Worm (Caenorhabditis elegans) whole organism, L4 larva: ENCODE measurements around the gene F33G12.6.

Experiments
- F44E2.7 ChIP-seq: fragments of 200-800 bp; sonication (Bioruptor generic); IDR thresholded peaks from 2 replicates; pipeline ENCODE4 v2.1.2; 2022; ENCODE audit warnings: missing genetic modification characterization, missing compliant biosample characterization
- T20F7.1 ChIP-seq: fragments of 200-800 bp; sonication (Bioruptor generic); optimal IDR thresholded peaks from 2 replicates; lab custom pipeline; 2018; ENCODE audit warnings: mild to moderate bottlenecking, missing genetic modification characterization, missing compliant biosample characterization
- Y75B8A.6 ChIP-seq: fragments of 200-800 bp; sonication (Bioruptor generic); IDR thresholded peaks from 2 replicates; pipeline ENCODE4 v1.3.6; 2022; ENCODE audit warnings: missing genetic modification reagents, missing genetic modification characterization, missing compliant biosample characterization
- aha-1 ChIP-seq: fragments of 150-350 bp; peaks from one replicate; lab custom pipeline; 2014; ENCODE audit warnings: missing biosample characterization, missing genetic modification characterization
- aly-2 ChIP-seq: sonication (generic microtip); optimal IDR thresholded peaks from 2 replicates; lab custom pipeline; 2018; ENCODE audit warnings: missing biosample characterization, missing genetic modification characterization
- attf-4 ChIP-seq: sonication (generic microtip); optimal IDR thresholded peaks from 3 replicates; lab custom pipeline; 2017; ENCODE audit warnings: missing biosample characterization, missing genetic modification characterization
- ceh-20 ChIP-seq: fragments of 200-800 bp; sonication (Bioruptor generic); IDR thresholded peaks from 2 replicates; pipeline ENCODE4 v1.3.6; 2022; ENCODE audit warnings: missing genetic modification reagents, missing genetic modification characterization, missing compliant biosample characterization
- ceh-32 ChIP-seq: sonication (generic microtip); optimal IDR thresholded peaks from 2 replicates; lab custom pipeline; 2016; ENCODE audit warnings: mild to moderate bottlenecking, missing genetic modification characterization, missing compliant biosample characterization; ENCODE audit not compliant: poor library complexity
- ceh-44 ChIP-seq: fragments of 200-800 bp; sonication (Bioruptor generic); IDR thresholded peaks from 2 replicates; pipeline ENCODE4 v1.3.6; 2022; ENCODE audit warnings: missing genetic modification reagents, missing genetic modification characterization, missing compliant biosample characterization
- ceh-62 ChIP-seq: sonication (generic microtip); optimal IDR thresholded peaks from 2 replicates; lab custom pipeline; 2017; ENCODE audit warnings: missing biosample characterization, missing genetic modification characterization
- ceh-82 ChIP-seq: sonication (generic microtip); optimal IDR thresholded peaks from 2 replicates; lab custom pipeline; 2017; ENCODE audit warnings: missing biosample characterization, missing genetic modification characterization
- cey-2 ChIP-seq: sonication (generic microtip); optimal IDR thresholded peaks from 3 replicates; lab custom pipeline; 2017; ENCODE audit warnings: missing genetic modification characterization, mild to moderate bottlenecking, missing compliant biosample characterization, antibody characterized with exemption, borderline replicate concordance; ENCODE audit not compliant: insufficient read depth
- ctbp-1 ChIP-seq: fragments of 200-800 bp; sonication (Bioruptor generic); IDR thresholded peaks from 2 replicates; pipeline ENCODE4 v1.3.6; 2022; ENCODE audit warnings: missing genetic modification reagents, missing genetic modification characterization, missing compliant biosample characterization
- dmd-8 ChIP-seq: fragments of 200-800 bp; sonication (Bioruptor generic); IDR thresholded peaks from 2 replicates; pipeline ENCODE4 v1.3.6; 2022; ENCODE audit warnings: missing genetic modification characterization, missing compliant biosample characterization
- dpl-1 ChIP-seq: fragments of 150-350 bp; optimal IDR thresholded peaks from 2 replicates; lab custom pipeline; 2014; ENCODE audit warnings: missing biosample characterization, missing genetic modification reagents, missing genetic modification characterization
- duxl-1 ChIP-seq: sonication (generic microtip); optimal IDR thresholded peaks from 2 replicates; lab custom pipeline; 2016; ENCODE audit warnings: mild to moderate bottlenecking, missing genetic modification characterization, moderate library complexity, missing compliant biosample characterization; ENCODE audit not compliant: poor library complexity
- egl-27 ChIP-seq: sonication (generic microtip); optimal IDR thresholded peaks from 3 replicates; lab custom pipeline; 2017; ENCODE audit warnings: missing biosample characterization, missing genetic modification reagents, missing genetic modification characterization
- egl-43 ChIP-seq: fragments of 200-800 bp; sonication (Bioruptor generic); IDR thresholded peaks from 2 replicates; pipeline ENCODE4 v1.3.6; 2022; ENCODE audit warnings: missing genetic modification reagents, missing genetic modification characterization, missing compliant biosample characterization
- fos-1 ChIP-seq: fragments of 150-350 bp; optimal IDR thresholded peaks from 2 replicates; lab custom pipeline; 2014; ENCODE audit warnings: missing biosample characterization, missing genetic modification characterization
- hlh-11 ChIP-seq: fragments of 200-800 bp; sonication (Bioruptor generic); optimal IDR thresholded peaks from 2 replicates; lab custom pipeline; 2018; ENCODE audit warnings: mild to moderate bottlenecking, missing genetic modification characterization, missing compliant biosample characterization
- jun-1 ChIP-seq: fragments of 150-350 bp; optimal IDR thresholded peaks from 2 replicates; lab custom pipeline; 2014; ENCODE audit warnings: missing biosample characterization, missing genetic modification reagents, missing genetic modification characterization
- lin-38 ChIP-seq: fragments of 200-800 bp; sonication (Bioruptor generic); IDR thresholded peaks from 2 replicates; pipeline ENCODE4 v1.3.6; 2022; ENCODE audit warnings: missing genetic modification reagents, missing genetic modification characterization, missing compliant biosample characterization
- madf-5 ChIP-seq, 2 experiments: fragments of 200-800 bp; sonication (Bioruptor generic); IDR thresholded peaks; 2 replicates each; pipeline ENCODE4 v1.3.6; 2022; ENCODE audit warnings: missing compliant biosample characterization in 2 of 2, missing genetic modification characterization in 2 of 2
- mdl-1 ChIP-seq, 2 experiments: fragments of 150-350 bp in 1 of 2; sonication (generic microtip) in 1 of 2; optimal IDR thresholded peaks; 2 replicates each; lab custom pipeline; 2014 to 2017; ENCODE audit warnings: missing biosample characterization in 2 of 2, missing genetic modification characterization in 2 of 2
- mxl-3 ChIP-seq: fragments of 200-800 bp; sonication (Bioruptor generic); optimal IDR thresholded peaks from 2 replicates; lab custom pipeline; 2018; ENCODE audit warnings: mild to moderate bottlenecking, missing genetic modification characterization, missing compliant biosample characterization
- nhr-10 ChIP-seq: fragments of 150-350 bp; optimal IDR thresholded peaks from 2 replicates; lab custom pipeline; 2014; ENCODE audit warnings: missing biosample characterization, missing genetic modification characterization
- nhr-111 ChIP-seq: fragments of 200-800 bp; sonication (Bioruptor generic); optimal IDR thresholded peaks from 2 replicates; lab custom pipeline; 2018; ENCODE audit warnings: mild to moderate bottlenecking, missing genetic modification characterization, missing compliant biosample characterization
- nhr-42 ChIP-seq: fragments of 200-800 bp; sonication (Bioruptor generic); IDR thresholded peaks from 2 replicates; pipeline ENCODE4 v1.3.6; 2022; ENCODE audit warnings: missing genetic modification characterization, missing compliant biosample characterization
- nhr-76 ChIP-seq: fragments of 150-350 bp; optimal IDR thresholded peaks from 2 replicates; lab custom pipeline; 2014; ENCODE audit warnings: missing biosample characterization, missing genetic modification characterization
- nhr-77 ChIP-seq: fragments of 150-350 bp; optimal IDR thresholded peaks from 2 replicates; lab custom pipeline; 2014; ENCODE audit warnings: missing biosample characterization, missing genetic modification characterization
- php-3 ChIP-seq: fragments of 200-800 bp; sonication (Bioruptor generic); IDR thresholded peaks from 2 replicates; pipeline ENCODE4 v1.3.6; 2022; ENCODE audit warnings: missing genetic modification reagents, missing genetic modification characterization, missing compliant biosample characterization
- snpc-1.2 ChIP-seq: fragments of 200-800 bp; sonication (Bioruptor generic); IDR thresholded peaks from 2 replicates; pipeline ENCODE4 v1.3.6; 2022; ENCODE audit warnings: missing genetic modification reagents, missing genetic modification characterization, missing compliant biosample characterization
- snpc-4 ChIP-seq: fragments of 150-350 bp; optimal IDR thresholded peaks from 2 replicates; lab custom pipeline; 2014; ENCODE audit warnings: missing biosample characterization, missing genetic modification characterization
- unc-39 ChIP-seq: sonication (generic microtip); optimal IDR thresholded peaks from 2 replicates; lab custom pipeline; 2017; ENCODE audit warnings: missing biosample characterization, missing genetic modification characterization
- unc-62 ChIP-seq, 3 experiments: fragments of 150-350 bp in 1 of 3; sonication (generic microtip); optimal IDR thresholded peaks in 2 of 3; peaks in 1 of 3; 1 replicate in 1 of 3; 2 replicates in 2 of 3; lab custom pipeline; 2014 to 2017; ENCODE audit warnings: missing biosample characterization in 3 of 3, missing genetic modification characterization in 3 of 3, missing genetic modification reagents in 3 of 3, missing genotype in 1 of 3
- zag-1 ChIP-seq: fragments of 150-350 bp; optimal IDR thresholded peaks from 2 replicates; lab custom pipeline; 2014; ENCODE audit warnings: missing biosample characterization, missing genetic modification characterization
- zfp-3 ChIP-seq: fragments of 200-800 bp; sonication (Bioruptor generic); conservative IDR thresholded peaks from 2 replicates; pipeline ENCODE4 v1.3.6; 2022; ENCODE audit warnings: missing genetic modification reagents, missing genetic modification characterization, missing compliant biosample characterization
- ztf-7 ChIP-seq: fragments of 150-350 bp; optimal IDR thresholded peaks from 2 replicates; lab custom pipeline; 2014; ENCODE audit warnings: missing biosample characterization, missing genetic modification characterization

Gene F33G12.6

ce11 chrII:5016977-5017585, 32.6 kb upstream of the F33G12.6 start (continued):
- TF ChIP-seq ceh-32 (tag; lab: Kevin White, UChicago) (no peak), zfp-3 (no peak), hlh-11 (tag; lab: Kevin White, UChicago) (peak; percentile 83), madf-5 (GFP tag; IDR thresholded peaks at IDR 0.05; lab: Robert Waterston, UW) (no peak), egl-43 (GFP tag; lab: Robert Waterston, UW) (no peak), unc-62 (GFP tag; optimal IDR thresholded peaks at IDR 0.05 in 1 of 2; lab: Kevin White, UChicago) (peak in 1 of 2 experiments; percentile 63), unc-62 (tag; optimal IDR thresholded peaks at IDR 0.05; lab: Kevin White, UChicago) (no peak), lin-38 (GFP tag; lab: Robert Waterston, UW) (no peak), zag-1 (tag; lab: Kevin White, UChicago) (no peak), Y75B8A.6 (GFP tag; lab: Robert Waterston, UW) (no peak), nhr-42 (GFP tag; lab: Robert Waterston, UW) (no peak), ztf-7 (tag; lab: Kevin White, UChicago) (no peak), nhr-111 (GFP tag; lab: Kevin White, UChicago) (no peak), aly-2 (tag; lab: Kevin White, UChicago) (no peak), snpc-1.2 (GFP tag; lab: Robert Waterston, UW) (no peak), snpc-4 (tag; lab: Kevin White, UChicago) (no peak), ceh-44 (no peak), mxl-3 (GFP tag; lab: Kevin White, UChicago) (peak; percentile 66), T20F7.1 (GFP tag; lab: Kevin White, UChicago) (no peak), duxl-1 (peak; percentile 12), ceh-82 (tag; lab: Kevin White, UChicago) (no peak), jun-1 (tag; lab: Kevin White, UChicago) (no peak), dmd-8 (GFP tag; lab: Robert Waterston, UW) (no peak), attf-4 (tag; lab: Kevin White, UChicago) (no peak), mdl-1 (tag; optimal IDR thresholded peaks at IDR 0.05; lab: Kevin White, UChicago) (peak; percentile 35 to 85), cey-2 (no peak), nhr-77 (tag; lab: Kevin White, UChicago) (no peak), unc-39 (tag; lab: Kevin White, UChicago) (no peak), ceh-20 (GFP tag; lab: Robert Waterston, UW) (peak; percentile 44), ctbp-1 (peak; percentile 71), egl-27 (tag; lab: Kevin White, UChicago) (no peak), nhr-76 (tag; lab: Kevin White, UChicago) (no peak), dpl-1 (peak; percentile 60), F44E2.7 (GFP tag; lab: Robert Waterston, UW) (no peak), fos-1 (tag; lab: Kevin White, UChicago) (no peak), nhr-10 (no peak)
- TF ChIP-seq, all 104 proteins: peak for 35

ce11 chrII:5018578-5018977, 31.1 kb upstream of the F33G12.6 start:
- peak; percentile 24 for TF ChIP-seq aha-1 (tag; lab: Kevin White, UChicago)
- no peak for TF ChIP-seq ceh-62 (tag; lab: Kevin White, UChicago)
- TF ChIP-seq php-3 (GFP tag; lab: Robert Waterston, UW), result no peak
- TF ChIP-seq unc-62 (GFP tag; optimal IDR thresholded peaks at IDR 0.05 in 1 of 2; lab: Kevin White, UChicago), result peak in 1 of 2 experiments; percentile 77
- no peak for TF ChIP-seq unc-62 (tag; optimal IDR thresholded peaks at IDR 0.05; lab: Kevin White, UChicago)
